Fruit fly (Drosophila melanogaster) whole organism, embryonic: Measurements from ENCODE around the gene Chchd2.

Experiments
- Bdp1 ChIP-seq: fragments of 200-800 bp; sonication (Bioruptor generic); optimal IDR thresholded peaks from 3 replicates; lab custom pipeline; 2016; ENCODE audit warnings: missing biosample characterization, missing genetic modification characterization
- Bgb ChIP-seq: fragments of 200-800 bp; sonication (Bioruptor generic); IDR thresholded peaks from 2 replicates; pipeline ENCODE4 v1.3.6; 2022; ENCODE audit warnings: missing biosample characterization, missing genetic modification characterization; ENCODE audit not compliant: partially characterized antibody
- BtbVII ChIP-seq: fragments of 200-800 bp; sonication (Bioruptor generic); optimal IDR thresholded peaks from 3 replicates; lab custom pipeline; 2017; ENCODE audit warnings: missing biosample characterization, mild to moderate bottlenecking, missing genetic modification characterization
- CG10366 ChIP-seq: fragments of 200-800 bp; sonication (Bioruptor generic); IDR thresholded peaks from 2 replicates; pipeline ENCODE4 v1.3.6; 2022; ENCODE audit warnings: missing biosample characterization, missing genetic modification characterization
- CG10431 ChIP-seq: fragments of 200-800 bp; sonication (Bioruptor generic); optimal IDR thresholded peaks from 3 replicates; lab custom pipeline; 2018; ENCODE audit warnings: missing biosample characterization, mild to moderate bottlenecking, missing genetic modification characterization
- CG10979 ChIP-seq: fragments of 200-800 bp; sonication (Bioruptor generic); optimal IDR thresholded peaks from 2 replicates; lab custom pipeline; 2018; ENCODE audit warnings: missing biosample characterization, mild to moderate bottlenecking, missing genetic modification characterization, moderate library complexity
- CG11696 ChIP-seq: fragments of 200-800 bp; sonication (Bioruptor generic); IDR thresholded peaks from 2 replicates; pipeline ENCODE4 v1.3.6; 2022; ENCODE audit warnings: missing biosample characterization, missing genetic modification characterization
- CG12659 ChIP-seq: fragments of 200-800 bp; sonication (Bioruptor generic); optimal IDR thresholded peaks from 3 replicates; lab custom pipeline; 2017; ENCODE audit warnings: mild to moderate bottlenecking, missing biosample characterization, missing genetic modification reagents, missing genetic modification characterization
- CG1529 ChIP-seq: fragments of 200-800 bp; sonication (Bioruptor generic); optimal IDR thresholded peaks from 3 replicates; lab custom pipeline; 2018; ENCODE audit warnings: missing biosample characterization, missing genetic modification characterization
- CG15601 ChIP-seq: fragments of 200-800 bp; sonication (Bioruptor generic); optimal IDR thresholded peaks from 3 replicates; lab custom pipeline; 2019; ENCODE audit warnings: missing biosample characterization, mild to moderate bottlenecking, missing genetic modification characterization, moderate library complexity
- CG17385 ChIP-seq: fragments of 200-800 bp; sonication (Bioruptor generic); optimal IDR thresholded peaks from 3 replicates; lab custom pipeline; 2018; ENCODE audit warnings: missing biosample characterization, mild to moderate bottlenecking, missing genetic modification characterization
- CG17829 ChIP-seq: fragments of 200-800 bp; optimal IDR thresholded peaks from 2 replicates; lab custom pipeline; 2019; ENCODE audit warnings: missing biosample characterization, mild to moderate bottlenecking, missing genetic modification characterization, moderate library complexity
- CG18476 ChIP-seq: fragments of 200-800 bp; sonication (Bioruptor generic); optimal IDR thresholded peaks from 2 replicates; lab custom pipeline; 2016; ENCODE audit warnings: missing biosample characterization, mild to moderate bottlenecking, missing genetic modification characterization
- CG2202 ChIP-seq: fragments of 200-800 bp; sonication (Bioruptor generic); optimal IDR thresholded peaks from 2 replicates; lab custom pipeline; 2018; ENCODE audit warnings: missing biosample characterization, mild to moderate bottlenecking, missing genetic modification characterization
- CG2889 ChIP-seq: fragments of 200-800 bp; sonication (Bioruptor generic); IDR thresholded peaks from 3 replicates; pipeline ENCODE4 v1.3.6; 2022; ENCODE audit warnings: missing biosample characterization, missing genetic modification characterization
- CG32772 ChIP-seq: fragments of 200-800 bp; sonication (Bioruptor generic); IDR thresholded peaks from 2 replicates; pipeline ENCODE4 v1.3.6; 2022; ENCODE audit warnings: missing biosample characterization, missing genetic modification characterization
- CG34224 ChIP-seq: fragments of 200-800 bp; sonication (Bioruptor generic); IDR thresholded peaks from 3 replicates; pipeline ENCODE4 v1.3.6; 2022; ENCODE audit warnings: missing biosample characterization, missing genetic modification characterization; ENCODE audit not compliant: partially characterized antibody
- CG3838 ChIP-seq: fragments of 200-800 bp; sonication (Bioruptor generic); optimal IDR thresholded peaks from 3 replicates; lab custom pipeline; 2016; ENCODE audit warnings: missing biosample characterization, missing genetic modification characterization
- CG3847 ChIP-seq: fragments of 200-800 bp; sonication (Bioruptor generic); IDR thresholded peaks from 2 replicates; pipeline ENCODE4 v1.3.6; 2022; ENCODE audit warnings: missing biosample characterization, missing genetic modification characterization
- CG4360 ChIP-seq: fragments of 200-800 bp; sonication (Bioruptor generic); IDR thresholded peaks from 2 replicates; pipeline ENCODE4 v1.3.6; 2022; ENCODE audit warnings: missing biosample characterization, missing genetic modification characterization
- CG6854 ChIP-seq: fragments of 200-800 bp; sonication (Bioruptor generic); optimal IDR thresholded peaks from 3 replicates; lab custom pipeline; 2017; ENCODE audit warnings: missing biosample characterization, mild to moderate bottlenecking, missing genetic modification characterization
- CG7372 ChIP-seq: fragments of 200-800 bp; sonication (Bioruptor generic); IDR thresholded peaks from 2 replicates; pipeline ENCODE4 v1.3.6; 2022; ENCODE audit warnings: missing biosample characterization, missing genetic modification characterization
- CG9609 ChIP-seq: fragments of 200-800 bp; sonication (Bioruptor generic); optimal IDR thresholded peaks from 3 replicates; lab custom pipeline; 2016; ENCODE audit warnings: missing biosample characterization, missing genetic modification characterization
- CG9797 ChIP-seq: fragments of 200-800 bp; sonication (Bioruptor generic); optimal IDR thresholded peaks from 3 replicates; lab custom pipeline; 2018; ENCODE audit warnings: missing biosample characterization, mild to moderate bottlenecking, missing genetic modification characterization
- Dfd ChIP-seq, 2 experiments: fragments of >200 bp; optimal IDR thresholded peaks; 2 replicates each; lab custom pipeline; 2017; ENCODE audit warnings: missing biosample characterization in 2 of 2, missing genetic modification characterization in 2 of 2
- Doc3 ChIP-seq: fragments of 200-800 bp; sonication (Bioruptor generic); IDR thresholded peaks from 3 replicates; pipeline ENCODE4 v1.3.6; 2022; ENCODE audit warnings: missing biosample characterization, missing genetic modification characterization; ENCODE audit not compliant: partially characterized antibody
- ERR ChIP-seq: fragments of 200-800 bp; sonication (Bioruptor generic); optimal IDR thresholded peaks from 2 replicates; lab custom pipeline; 2016; ENCODE audit warnings: missing biosample characterization, missing genetic modification characterization
- Fer2 ChIP-seq: fragments of 200-800 bp; sonication (Bioruptor generic); optimal IDR thresholded peaks from 2 replicates; lab custom pipeline; 2018; ENCODE audit warnings: missing biosample characterization, mild to moderate bottlenecking, missing genetic modification characterization, moderate library complexity
- HHEX ChIP-seq: fragments of 200-800 bp; sonication (Bioruptor generic); optimal IDR thresholded peaks from 3 replicates; lab custom pipeline; 2017; ENCODE audit warnings: missing biosample characterization, mild to moderate bottlenecking, missing genetic modification characterization, missing genetic modification reagents
- MBD-R2 ChIP-seq: fragments of 200-800 bp; sonication (Bioruptor generic); IDR thresholded peaks from 2 replicates; pipeline ENCODE4 v1.3.6; 2022; ENCODE audit warnings: missing biosample characterization, missing genetic modification characterization
- NC2β ChIP-seq: fragments of 200-800 bp; sonication (Bioruptor generic); optimal IDR thresholded peaks from 2 replicates; lab custom pipeline; 2016; ENCODE audit warnings: missing biosample characterization, missing genetic modification characterization
- NFAT ChIP-seq: fragments of 200-800 bp; sonication (Bioruptor generic); IDR thresholded peaks from 2 replicates; pipeline ENCODE4 v1.3.6; 2022; ENCODE audit warnings: missing biosample characterization, missing genetic modification characterization
- Nf-YA ChIP-seq: fragments of 200-800 bp; sonication (Bioruptor generic); IDR thresholded peaks from 2 replicates; pipeline ENCODE4 v1.3.6; 2022; ENCODE audit warnings: missing biosample characterization, missing genetic modification characterization
- Opbp ChIP-seq: fragments of 200-800 bp; sonication (Bioruptor generic); IDR thresholded peaks from 3 replicates; pipeline ENCODE4 v1.3.6; 2022; ENCODE audit warnings: missing biosample characterization, missing genetic modification characterization; ENCODE audit not compliant: partially characterized antibody
- Sin3A ChIP-seq: fragments of >200 bp; optimal IDR thresholded peaks from 2 replicates; lab custom pipeline; 2018
- ab ChIP-seq: fragments of 200-800 bp; sonication (Bioruptor generic); optimal IDR thresholded peaks from 2 replicates; lab custom pipeline; 2016; ENCODE audit warnings: missing biosample characterization, missing genetic modification characterization
- dan ChIP-seq: fragments of 200-800 bp; sonication (Bioruptor generic); IDR thresholded peaks from 2 replicates; pipeline ENCODE4 v1.3.6; 2022; ENCODE audit warnings: missing biosample characterization, missing genetic modification characterization
- dimm ChIP-seq: fragments of 200-800 bp; sonication (Bioruptor generic); IDR thresholded peaks from 2 replicates; pipeline ENCODE4 v1.3.6; 2022; ENCODE audit warnings: missing biosample characterization, missing genetic modification characterization
- en ChIP-seq: fragments of 200-800 bp; sonication (Bioruptor generic); optimal IDR thresholded peaks from 2 replicates; lab custom pipeline; 2016; ENCODE audit warnings: missing biosample characterization, missing genetic modification characterization
- esg ChIP-seq: fragments of 200-800 bp; sonication (Bioruptor generic); conservative IDR thresholded peaks from 2 replicates; pipeline ENCODE4 v1.3.6; 2022; ENCODE audit warnings: missing biosample characterization, missing genetic modification characterization
- eve ChIP-seq, 2 experiments: fragments of >200 bp; optimal IDR thresholded peaks; 2 replicates each; lab custom pipeline; 2017; ENCODE audit warnings: missing biosample characterization in 2 of 2, missing genetic modification characterization in 2 of 2
- gfzf ChIP-seq: fragments of 200-800 bp; sonication (Bioruptor generic); optimal IDR thresholded peaks from 2 replicates; lab custom pipeline; 2016; ENCODE audit warnings: missing biosample characterization, mild to moderate bottlenecking, missing genetic modification characterization, moderate library complexity
- hkb ChIP-seq, 2 experiments: fragments of 200-800 bp in 1 of 2; fragments of >200 bp in 1 of 2; sonication (Bioruptor generic) in 1 of 2; IDR thresholded peaks in 1 of 2; optimal IDR thresholded peaks in 1 of 2; 2 replicates each; pipeline versions ENCODE4 v1.3.6 to Lab custom; 2017 to 2022; ENCODE audit warnings: missing biosample characterization in 1 of 2, missing genetic modification characterization in 1 of 2
- jumu ChIP-seq: fragments of 200-800 bp; sonication (Bioruptor generic); optimal IDR thresholded peaks from 3 replicates; lab custom pipeline; 2016; ENCODE audit warnings: missing biosample characterization, missing genetic modification characterization
- kay ChIP-seq: fragments of 200-800 bp; sonication (Bioruptor generic); optimal IDR thresholded peaks from 2 replicates; lab custom pipeline; 2016; ENCODE audit warnings: missing biosample characterization, missing genetic modification characterization
- knrl ChIP-seq: fragments of 200-800 bp; sonication (Bioruptor generic); IDR thresholded peaks from 3 replicates; pipeline ENCODE4 v1.3.6; 2022; ENCODE audit warnings: missing biosample characterization, missing genetic modification characterization; ENCODE audit not compliant: partially characterized antibody
- lbe ChIP-seq: fragments of 200-800 bp; sonication (Bioruptor generic); optimal IDR thresholded peaks from 2 replicates; lab custom pipeline; 2016; ENCODE audit warnings: missing biosample characterization, mild to moderate bottlenecking, missing genetic modification characterization
- peb ChIP-seq: fragments of 200-800 bp; sonication (Bioruptor generic); IDR thresholded peaks from 2 replicates; pipeline ENCODE4 v1.3.6; 2022; ENCODE audit warnings: missing biosample characterization, missing genetic modification characterization
- pfk ChIP-seq: fragments of 200-800 bp; sonication (Bioruptor generic); optimal IDR thresholded peaks from 2 replicates; lab custom pipeline; 2018; ENCODE audit warnings: missing biosample characterization, mild to moderate bottlenecking, missing genetic modification characterization, moderate library complexity
- pnt ChIP-seq: fragments of 200-800 bp; sonication (Bioruptor generic); optimal IDR thresholded peaks from 3 replicates; lab custom pipeline; 2016; ENCODE audit warnings: missing biosample characterization, missing genetic modification characterization
- sob ChIP-seq: fragments of 200-800 bp; sonication (Bioruptor generic); IDR thresholded peaks from 2 replicates; pipeline ENCODE4 v1.3.6; 2022; ENCODE audit warnings: missing biosample characterization, missing genetic modification characterization

The Chchd2 gene

dm6 chrX:17148951-17149449 is at the start of gene Chchd2 (continued):
- TF ChIP-seq CG15601 (tag; lab: Kevin White, UChicago) (no peak), CG9609 (no peak), dan (no peak), hkb (optimal IDR thresholded peaks at IDR 0.05; lab: Kevin White, UChicago) (no peak), hkb (GFP tag; IDR thresholded peaks at IDR 0.05; lab: Robert Waterston, UW) (peak; percentile 45; the same call in 1 of the 2 replicates), Dfd (GFP tag; optimal IDR thresholded peaks at IDR 0.05; lab: Kevin White, UChicago) (no peak), CG10431 (no peak), CG11696 (GFP tag; lab: Robert Waterston, UW) (no peak), ab (GFP tag; lab: Kevin White, UChicago) (no peak), knrl (GFP tag; lab: Robert Waterston, UW) (no peak), NC2β (GFP tag; lab: Kevin White, UChicago) (no peak), pnt (GFP tag; lab: Kevin White, UChicago) (no peak), kay (GFP tag; lab: Kevin White, UChicago) (no peak), peb (GFP tag; lab: Robert Waterston, UW) (no peak), CG3847 (GFP tag; lab: Robert Waterston, UW) (no peak), Sin3A (no peak), eve (GFP tag; optimal IDR thresholded peaks at IDR 0.05; lab: Kevin White, UChicago) (no peak), CG3838 (no peak), CG9797 (GFP tag; lab: Kevin White, UChicago) (peak; percentile 11), CG4360 (GFP tag; lab: Robert Waterston, UW) (no peak), Doc3 (GFP tag; lab: Robert Waterston, UW) (0 out of 3 replicates have a peak, but pooled peaks have one; percentile 8), CG17829 (tag; lab: Kevin White, UChicago) (no peak), Nf-YA (GFP tag; lab: Robert Waterston, UW) (no peak), CG34224 (GFP tag; lab: Robert Waterston, UW) (no peak), sob (GFP tag; lab: Robert Waterston, UW) (peak; percentile 6; the same call in 1 of the 2 replicates), CG32772 (GFP tag; lab: Robert Waterston, UW) (no peak), Fer2 (tag; lab: Kevin White, UChicago) (no peak), Bdp1 (GFP tag; lab: Kevin White, UChicago) (no peak), CG2889 (no peak), pfk (peak; percentile 13), ERR (peak; percentile 12), HHEX (GFP tag; lab: Kevin White, UChicago) (peak; percentile 28), CG18476 (no peak), BtbVII (GFP tag; lab: Kevin White, UChicago) (no peak), NFAT (GFP tag; lab: Robert Waterston, UW) (no peak), gfzf (GFP tag; lab: Kevin White, UChicago) (peak; percentile 62), CG10366 (no peak), en (GFP tag; lab: Kevin White, UChicago) (no peak), MBD-R2 (GFP tag; lab: Robert Waterston, UW) (0 out of 2 replicates have a peak, but pooled peaks have one; percentile 28), CG7372 (GFP tag; lab: Robert Waterston, UW) (no peak), lbe (GFP tag; lab: Kevin White, UChicago) (no peak), CG12659 (GFP tag; lab: Kevin White, UChicago) (peak; percentile 58), CG2202 (tag; lab: Kevin White, UChicago) (no peak), jumu (GFP tag; lab: Kevin White, UChicago) (no peak), dimm (no peak), CG17385 (GFP tag; lab: Kevin White, UChicago) (no peak), Opbp (GFP tag; lab: Robert Waterston, UW) (peak; percentile 43; the same call in 2 of the 3 replicates), CG10979 (no peak), Bgb (GFP tag; lab: Robert Waterston, UW) (peak; percentile 29; the same call in 1 of the 2 replicates), CG6854 (peak; percentile 27), esg (GFP tag; lab: Robert Waterston, UW) (no peak), CG1529 (GFP tag; lab: Kevin White, UChicago) (no peak)
